Fruit fly (Drosophila melanogaster): Measurements from ENCODE around the gene Sec71.

dm6 chr2L:13849125-13849524 is 55.8 kb downstream of the Sec71 start, which contains the start of gene CG7968:
- TF ChIP-seq CG12768 (GFP tag; optimal IDR thresholded peaks at IDR 0.05): no peak
- TF ChIP-seq bab1 (GFP tag; optimal IDR thresholded peaks at IDR 0.05): no peak
- no peak for TF ChIP-seq CG7101 (tag; optimal IDR thresholded peaks at IDR 0.05)
- no peak for TF ChIP-seq Clk (GFP tag; optimal IDR thresholded peaks at IDR 0.05)
- TF ChIP-seq CG33017 (tag; optimal IDR thresholded peaks at IDR 0.05): no peak
- TF ChIP-seq kay (GFP tag; ENCODE audit: borderline replicate concordance): no peak
- TF ChIP-seq CG5204 (GFP tag; optimal IDR thresholded peaks at IDR 0.05): no peak
- TF ChIP-seq Hr96 (GFP tag; optimal IDR thresholded peaks at IDR 0.05): no peak
- no peak for TF ChIP-seq CG1620 (GFP tag; optimal IDR thresholded peaks at IDR 0.05)
- no peak for TF ChIP-seq pad (GFP tag; optimal IDR thresholded peaks at IDR 0.05)
- TF ChIP-seq toe (GFP tag; optimal IDR thresholded peaks at IDR 0.05): no peak

Data from whole organism, adult.